Worm (Caenorhabditis elegans) whole organism, young adult: ENCODE data around the gene Y44A6C.2.

Source experiments
- B0261.1 ChIP-seq: sonication (generic microtip); optimal IDR thresholded peaks from 2 replicates; lab custom pipeline; 2016; ENCODE audit warnings: mild to moderate bottlenecking, missing genetic modification characterization, moderate library complexity, missing compliant biosample characterization
- B0336.3 ChIP-seq: fragments of 200-800 bp; sonication (Bioruptor generic); IDR thresholded peaks from 2 replicates; pipeline ENCODE4 v1.3.6; 2022; ENCODE audit warnings: missing genetic modification characterization, missing compliant biosample characterization
- C06A6.2 ChIP-seq: fragments of 200-800 bp; sonication (Bioruptor generic); conservative IDR thresholded peaks from 2 replicates; pipeline ENCODE4 v1.3.6; 2022; ENCODE audit warnings: missing genetic modification characterization, missing compliant biosample characterization
- C17E4.6 ChIP-seq: fragments of 200-800 bp; sonication (Bioruptor generic); IDR thresholded peaks from 2 replicates; pipeline ENCODE4 v1.3.6; 2022; ENCODE audit warnings: missing genetic modification reagents, missing genetic modification characterization, missing compliant biosample characterization
- D2030.7 ChIP-seq: fragments of 200-800 bp; sonication (Bioruptor generic); IDR thresholded peaks from 2 replicates; pipeline ENCODE4 v1.3.6; 2022; ENCODE audit warnings: missing genetic modification reagents, missing genetic modification characterization, missing compliant biosample characterization
- F55B11.4 ChIP-seq: sonication (generic microtip); optimal IDR thresholded peaks from 2 replicates; lab custom pipeline; 2016; ENCODE audit warnings: missing compliant biosample characterization, missing genetic modification characterization, borderline replicate concordance; ENCODE audit not compliant: insufficient read depth
- Y79H2A.3 ChIP-seq: fragments of 200-800 bp; sonication (Bioruptor generic); conservative IDR thresholded peaks from 2 replicates; pipeline ENCODE4 v1.3.6; 2022; ENCODE audit warnings: missing genetic modification reagents, missing genetic modification characterization, missing compliant biosample characterization
- akir-1 ChIP-seq: fragments of 200-800 bp; sonication (Bioruptor generic); optimal IDR thresholded peaks from 2 replicates; lab custom pipeline; 2018; ENCODE audit warnings: mild to moderate bottlenecking, missing genetic modification characterization, moderate library complexity, missing compliant biosample characterization
- aptf-2 ChIP-seq: fragments of 200-800 bp; sonication (Bioruptor generic); conservative IDR thresholded peaks from 2 replicates; pipeline ENCODE4 v1.3.6; 2022; ENCODE audit warnings: missing genetic modification reagents, missing genetic modification characterization, missing compliant biosample characterization
- chd-7 ChIP-seq: sonication (generic microtip); optimal IDR thresholded peaks from 2 replicates; lab custom pipeline; 2016; ENCODE audit warnings: mild to moderate bottlenecking, missing genetic modification characterization, moderate library complexity, missing compliant biosample characterization
- efl-1 ChIP-seq: fragments of 150-350 bp; optimal IDR thresholded peaks from 2 replicates; lab custom pipeline; 2014; ENCODE audit warnings: missing biosample characterization, missing genetic modification reagents, missing genetic modification characterization
- egl-18 ChIP-seq: fragments of 200-800 bp; sonication (Bioruptor generic); IDR thresholded peaks from 2 replicates; pipeline ENCODE4 v1.3.6; 2022; ENCODE audit warnings: missing genetic modification reagents, missing genetic modification characterization, missing compliant biosample characterization
- egl-44 ChIP-seq: fragments of 200-800 bp; sonication (Bioruptor generic); IDR thresholded peaks from 2 replicates; pipeline ENCODE4 v1.3.6; 2022; ENCODE audit warnings: missing genetic modification reagents, missing genetic modification characterization, missing compliant biosample characterization
- fkh-3 ChIP-seq: sonication (generic microtip); optimal IDR thresholded peaks from 2 replicates; lab custom pipeline; 2016; ENCODE audit warnings: mild to moderate bottlenecking, missing genetic modification characterization, missing compliant biosample characterization
- hlh-12 ChIP-seq: sonication (generic microtip); optimal IDR thresholded peaks from 2 replicates; lab custom pipeline; 2016; ENCODE audit warnings: missing genetic modification characterization, missing compliant biosample characterization
- let-607 ChIP-seq, 2 experiments: fragments of 200-800 bp in 1 of 2; sonication (Bioruptor generic) in 1 of 2; sonication (generic microtip) in 1 of 2; optimal IDR thresholded peaks; 2 replicates each; lab custom pipeline; 2016 to 2018; ENCODE audit warnings: mild to moderate bottlenecking in 2 of 2, missing compliant biosample characterization in 2 of 2, missing genetic modification characterization in 2 of 2, moderate library complexity in 2 of 2, missing genotype in 1 of 2
- lin-26 ChIP-seq: fragments of 200-800 bp; sonication (Bioruptor generic); IDR thresholded peaks from 2 replicates; pipeline ENCODE4 v1.3.6; 2022; ENCODE audit warnings: missing genetic modification reagents, missing genetic modification characterization, missing compliant biosample characterization
- lsl-1 ChIP-seq: fragments of 200-800 bp; sonication (Bioruptor generic); optimal IDR thresholded peaks from 2 replicates; lab custom pipeline; 2018; ENCODE audit warnings: mild to moderate bottlenecking, missing genetic modification characterization, moderate library complexity, missing compliant biosample characterization
- lsy-27 ChIP-seq: sonication (generic microtip); optimal IDR thresholded peaks from 2 replicates; lab custom pipeline; 2017; ENCODE audit warnings: missing genetic modification characterization, mild to moderate bottlenecking, missing compliant biosample characterization, antibody characterized with exemption, missing genotype, borderline replicate concordance; ENCODE audit not compliant: insufficient read depth
- madf-6 ChIP-seq: fragments of 200-800 bp; sonication (Bioruptor generic); IDR thresholded peaks from 2 replicates; pipeline ENCODE4 v1.3.6; 2022; ENCODE audit warnings: missing genetic modification reagents, missing genetic modification characterization, missing compliant biosample characterization
- mes-4 ChIP-seq: sonication (generic microtip); optimal IDR thresholded peaks from 2 replicates; lab custom pipeline; 2016; ENCODE audit warnings: missing genotype, missing genetic modification characterization, missing compliant biosample characterization
- nhr-179 ChIP-seq: sonication (generic microtip); optimal IDR thresholded peaks from 2 replicates; lab custom pipeline; 2016; ENCODE audit warnings: mild to moderate bottlenecking, missing genetic modification characterization, missing compliant biosample characterization
- nhr-90 ChIP-seq: sonication (generic microtip); optimal IDR thresholded peaks from 2 replicates; lab custom pipeline; 2016; ENCODE audit warnings: missing genotype, mild to moderate bottlenecking, missing genetic modification characterization, missing compliant biosample characterization
- pha-4 ChIP-seq: fragments of 150-350 bp; sonication (generic microtip); optimal IDR thresholded peaks from 2 replicates; lab custom pipeline; 2014; ENCODE audit warnings: missing biosample characterization, missing genetic modification reagents, missing genetic modification characterization
- snpc-1.3 ChIP-seq: sonication (generic microtip); optimal IDR thresholded peaks from 2 replicates; lab custom pipeline; 2017; ENCODE audit warnings: missing genetic modification characterization, mild to moderate bottlenecking, missing compliant biosample characterization, antibody characterized with exemption, moderate library complexity, missing genotype, missing genetic modification reagents; ENCODE audit not compliant: insufficient read depth
- snpc-4 ChIP-seq, 5 experiments: fragments of 150-350 bp in 1 of 5; sonication (generic microtip) in 4 of 5; optimal IDR thresholded peaks; 2 replicates each; lab custom pipeline; 2014 to 2018; ENCODE audit warnings: missing genetic modification characterization in 5 of 5, missing biosample characterization in 3 of 5, antibody characterized with exemption in 2 of 5, mild to moderate bottlenecking in 2 of 5, missing compliant biosample characterization in 2 of 5, missing genotype in 2 of 5, moderate library complexity in 2 of 5, missing genetic modification reagents in 1 of 5
- zfh-2 ChIP-seq: fragments of 200-800 bp; sonication (Bioruptor generic); conservative IDR thresholded peaks from 2 replicates; pipeline ENCODE4 v1.3.6; 2022; ENCODE audit warnings: missing genetic modification reagents, missing genetic modification characterization, missing compliant biosample characterization
- ztf-18 ChIP-seq: sonication (generic microtip); optimal IDR thresholded peaks from 2 replicates; lab custom pipeline; 2016; ENCODE audit warnings: missing genotype, mild to moderate bottlenecking, missing genetic modification characterization, missing compliant biosample characterization
- ztf-25 ChIP-seq: fragments of 200-800 bp; sonication (Bioruptor generic); IDR thresholded peaks from 2 replicates; pipeline ENCODE4 v1.3.6; 2022; ENCODE audit warnings: missing genetic modification reagents, missing genetic modification characterization, missing compliant biosample characterization
- ztf-6 ChIP-seq: fragments of 200-800 bp; sonication (Bioruptor generic); IDR thresholded peaks from 2 replicates; pipeline ENCODE4 v1.3.6; 2022; ENCODE audit warnings: missing genetic modification reagents, missing genetic modification characterization, missing compliant biosample characterization

Gene Y44A6C.2

DNA sequence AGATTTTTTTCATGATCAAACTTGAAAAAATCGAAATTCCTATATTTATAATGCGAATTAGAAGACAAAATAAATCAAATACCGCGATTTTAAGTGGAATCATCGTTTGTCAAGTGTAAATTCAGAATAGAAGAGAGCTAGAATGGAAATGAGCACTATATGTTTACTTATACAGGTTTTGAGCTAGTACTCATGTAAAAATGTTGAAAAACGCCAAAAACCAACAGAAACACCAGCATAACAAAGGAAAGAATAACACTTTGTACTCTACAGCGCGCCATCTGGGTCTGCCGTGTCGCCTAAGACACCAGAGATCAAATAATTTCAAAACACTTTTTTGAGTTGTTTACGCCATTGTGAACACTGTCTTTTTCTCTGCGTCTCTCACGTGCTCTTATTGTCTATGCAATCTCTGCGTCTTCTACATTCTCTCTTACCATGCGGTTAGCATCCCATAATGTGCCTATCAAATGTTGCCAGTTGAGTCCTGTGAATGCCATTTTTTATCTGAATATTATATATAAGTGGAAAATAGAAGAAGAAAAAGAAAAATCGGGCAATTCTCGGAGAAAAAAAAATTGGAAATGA is 6.8 kb downstream of the Y44A6C.2 start, which contains the start of gene ipla-3 (continued):
- TF ChIP-seq F55B11.4 (tag; lab: Kevin White, UChicago): no peak
- TF ChIP-seq madf-6 (GFP tag; lab: Robert Waterston, UW): 0 out of 2 replicates have a peak, but pooled peaks have one; percentile 34
- TF ChIP-seq nhr-179 (tag; lab: Kevin White, UChicago): no peak

DNA sequence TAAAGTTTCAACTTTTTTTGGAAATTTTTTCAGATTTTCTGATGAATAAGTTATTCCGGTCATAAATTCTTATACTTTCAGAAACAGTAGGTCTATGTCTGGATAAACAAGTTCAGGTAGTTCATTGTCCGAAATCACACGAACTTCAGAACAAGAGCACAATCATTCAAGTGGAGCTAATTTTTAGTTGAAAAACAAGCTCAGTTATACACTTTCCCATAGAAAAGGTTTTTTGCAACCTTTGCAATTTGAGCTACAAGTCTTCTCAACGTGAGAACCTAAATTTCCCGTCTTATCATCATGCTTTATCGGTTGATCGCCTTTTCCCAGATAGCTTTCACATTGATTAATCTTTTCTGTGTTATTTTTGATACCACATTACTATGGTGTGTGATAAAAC is 9.8 kb downstream of the Y44A6C.2 start, which contains the start of gene srxa-1:
srxa-1 (plus strand) TSS at position 301 of the 400 bp plus-strand sequence.
- TF ChIP-seq B0261.1 (tag; lab: Kevin White, UChicago) (no peak), pha-4 (tag; lab: Kevin White, UChicago) (no peak), ztf-18 (tag; lab: Kevin White, UChicago) (no peak), lin-26 (GFP tag; lab: Robert Waterston, UW) (no peak), C17E4.6 (GFP tag; lab: Robert Waterston, UW) (no peak), egl-44 (GFP tag; lab: Robert Waterston, UW) (no peak)

DNA sequence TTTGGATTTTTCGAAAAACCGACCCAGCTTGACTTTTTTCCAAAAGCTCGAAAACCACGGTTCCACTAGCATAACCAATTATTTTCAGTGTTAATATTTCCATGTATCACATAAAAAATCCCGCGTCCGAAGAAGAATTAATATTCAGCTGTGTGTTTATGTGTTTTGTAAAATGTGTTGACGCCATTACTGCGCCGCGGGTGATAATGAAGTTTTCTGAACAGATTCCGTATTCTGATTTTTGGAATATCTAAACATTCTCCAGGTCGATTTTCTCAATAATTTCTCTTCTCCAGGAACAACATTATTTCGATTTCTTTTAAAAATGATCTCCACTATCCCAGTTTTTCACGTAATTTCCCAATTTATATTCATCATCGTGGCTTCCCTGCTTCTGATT is 12.6 kb downstream of the Y44A6C.2 start, which contains the start of gene srxa-6:
srxa-6 (plus strand) TSS at position 301 of the 400 bp plus-strand sequence.
- TF ChIP-seq chd-7 (tag; lab: Kevin White, UChicago) (no peak), ztf-6 (GFP tag; lab: Robert Waterston, UW) (no peak), snpc-4 (GFP tag; optimal IDR thresholded peaks at IDR 0.05; lab: Kevin White, UChicago) (no peak), snpc-4 (tag; optimal IDR thresholded peaks at IDR 0.05; lab: Kevin White, UChicago) (no peak), snpc-1.3 (tag; lab: Kevin White, UChicago) (no peak), efl-1 (GFP tag; lab: Kevin White, UChicago) (no peak), egl-18 (GFP tag; lab: Robert Waterston, UW) (no peak), lsl-1 (no peak), ztf-25 (GFP tag; lab: Robert Waterston, UW) (no peak)

DNA sequence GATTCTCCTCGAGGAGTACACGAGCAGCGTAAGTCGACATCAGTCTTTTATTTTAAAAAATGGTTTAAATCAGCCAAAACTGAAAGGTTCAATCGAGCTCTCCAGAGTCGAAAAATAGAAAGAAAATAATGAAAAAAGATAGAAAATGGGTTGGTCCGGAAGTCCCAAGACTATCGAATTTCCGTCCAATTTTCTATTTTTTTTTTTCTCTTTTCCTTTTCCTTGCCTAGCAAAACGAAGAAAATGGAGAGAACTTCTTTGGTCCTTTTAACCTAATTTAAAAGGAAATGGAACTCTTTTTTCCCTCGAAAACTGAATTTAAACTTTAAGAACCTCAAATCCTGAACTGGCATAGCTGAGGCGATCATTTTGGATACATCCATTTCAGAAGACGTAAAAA is 17.4 kb downstream of the Y44A6C.2 start:
- TF ChIP-seq C06A6.2 (GFP tag; lab: Robert Waterston, UW): no peak
- no peak for TF ChIP-seq aptf-2 (GFP tag; lab: Robert Waterston, UW)
- TF ChIP-seq Y79H2A.3 (GFP tag; lab: Robert Waterston, UW): no peak
- no peak for TF ChIP-seq D2030.7
- no peak for TF ChIP-seq egl-44 (GFP tag; lab: Robert Waterston, UW)
- no peak for TF ChIP-seq B0261.1 (tag; lab: Kevin White, UChicago)
- TF ChIP-seq let-607 (tag; optimal IDR thresholded peaks at IDR 0.05; lab: Kevin White, UChicago): no peak
- TF ChIP-seq hlh-12: no peak
- TF ChIP-seq mes-4: no peak
- TF ChIP-seq nhr-90: no peak
- no peak for TF ChIP-seq B0336.3 (GFP tag; lab: Robert Waterston, UW)
- no peak for TF ChIP-seq zfh-2 (GFP tag; lab: Robert Waterston, UW)
- TF ChIP-seq lsy-27 (tag; lab: Kevin White, UChicago): no peak
- TF ChIP-seq fkh-3 (tag; lab: Kevin White, UChicago): no peak
- no peak for TF ChIP-seq akir-1 (GFP tag; lab: Kevin White, UChicago)
